Fruit fly (Drosophila melanogaster) whole organism, prepupa: ENCODE results near the gene Sema5c.

Experiments
- Blimp-1 ChIP-seq: fragments of 200-800 bp; sonication (Bioruptor generic); optimal IDR thresholded peaks from 3 replicates; lab custom pipeline; 2017; ENCODE audit warnings: missing biosample characterization, missing genetic modification characterization, mild to moderate bottlenecking, moderate library complexity, missing genetic modification reagents
- CG10631 ChIP-seq: fragments of 200-800 bp; sonication (Bioruptor generic); optimal IDR thresholded peaks from 2 replicates; lab custom pipeline; 2016; ENCODE audit warnings: missing biosample characterization, missing genetic modification characterization
- CG10669 ChIP-seq: fragments of 200-800 bp; sonication (Bioruptor generic); optimal IDR thresholded peaks from 3 replicates; lab custom pipeline; 2018; ENCODE audit warnings: missing biosample characterization, mild to moderate bottlenecking, missing genetic modification characterization, moderate library complexity
- CG11902 ChIP-seq: fragments of 200-800 bp; sonication (Bioruptor generic); optimal IDR thresholded peaks from 3 replicates; lab custom pipeline; 2016; ENCODE audit warnings: missing biosample characterization, missing genetic modification characterization
- CG15336 ChIP-seq: fragments of 200-800 bp; sonication (Bioruptor generic); IDR thresholded peaks from 2 replicates; pipeline ENCODE4 v1.3.6; 2022; ENCODE audit warnings: missing biosample characterization, missing genetic modification characterization
- CG1621 ChIP-seq: fragments of 200-800 bp; sonication (Bioruptor generic); optimal IDR thresholded peaks from 3 replicates; lab custom pipeline; 2018; ENCODE audit warnings: missing biosample characterization, mild to moderate bottlenecking, missing genetic modification characterization
- CG16779 ChIP-seq: fragments of 200-800 bp; sonication (Bioruptor generic); optimal IDR thresholded peaks from 3 replicates; lab custom pipeline; 2017; ENCODE audit warnings: missing biosample characterization, mild to moderate bottlenecking, missing genetic modification characterization
- CG3032 ChIP-seq: fragments of 200-800 bp; optimal IDR thresholded peaks from 2 replicates; lab custom pipeline; 2019; ENCODE audit warnings: missing biosample characterization, mild to moderate bottlenecking, missing genetic modification characterization, moderate library complexity
- CG31627 ChIP-seq: fragments of 200-800 bp; sonication (Bioruptor generic); optimal IDR thresholded peaks from 3 replicates; lab custom pipeline; 2016; ENCODE audit warnings: missing biosample characterization, missing genetic modification characterization
- CG32006 ChIP-seq: fragments of 200-800 bp; sonication (Bioruptor generic); optimal IDR thresholded peaks from 3 replicates; lab custom pipeline; 2017; ENCODE audit warnings: missing biosample characterization, mild to moderate bottlenecking, missing genetic modification characterization
- CG3919 ChIP-seq: fragments of 200-800 bp; sonication (Bioruptor generic); optimal IDR thresholded peaks from 3 replicates; lab custom pipeline; 2016; ENCODE audit warnings: missing biosample characterization, missing genetic modification characterization
- CG4318 ChIP-seq: fragments of 200-800 bp; sonication (Bioruptor generic); optimal IDR thresholded peaks from 3 replicates; lab custom pipeline; 2017; ENCODE audit warnings: missing biosample characterization, mild to moderate bottlenecking, missing genetic modification characterization
- CG6276 ChIP-seq: fragments of 200-800 bp; sonication (Bioruptor generic); optimal IDR thresholded peaks from 2 replicates; lab custom pipeline; 2017; ENCODE audit warnings: missing biosample characterization, mild to moderate bottlenecking, missing genetic modification characterization
- CG6792 ChIP-seq: fragments of 200-800 bp; sonication (Bioruptor generic); optimal IDR thresholded peaks from 3 replicates; lab custom pipeline; 2016; ENCODE audit warnings: missing biosample characterization, missing genetic modification characterization
- CG6808 ChIP-seq: fragments of 200-800 bp; sonication (Bioruptor generic); optimal IDR thresholded peaks from 3 replicates; lab custom pipeline; 2017; ENCODE audit warnings: missing biosample characterization, missing genetic modification characterization, mild to moderate bottlenecking, moderate library complexity, missing genetic modification reagents
- CG6854 ChIP-seq: fragments of 200-800 bp; sonication (Bioruptor generic); optimal IDR thresholded peaks from 2 replicates; lab custom pipeline; 2017; ENCODE audit warnings: missing biosample characterization, mild to moderate bottlenecking, missing genetic modification characterization
- CG7368 ChIP-seq: fragments of 200-800 bp; sonication (Bioruptor generic); optimal IDR thresholded peaks from 3 replicates; lab custom pipeline; 2016; ENCODE audit warnings: missing biosample characterization, missing genetic modification characterization
- CG8119 ChIP-seq: fragments of 200-800 bp; sonication (Bioruptor generic); IDR thresholded peaks from 3 replicates; pipeline ENCODE4 v1.3.6; 2022; ENCODE audit warnings: missing biosample characterization, missing genetic modification characterization
- CG8319 ChIP-seq: fragments of 200-800 bp; sonication (Bioruptor generic); optimal IDR thresholded peaks from 3 replicates; lab custom pipeline; 2016; ENCODE audit warnings: missing biosample characterization, missing genetic modification characterization
- CG8632 ChIP-seq: fragments of 200-800 bp; sonication (Bioruptor generic); optimal IDR thresholded peaks from 3 replicates; lab custom pipeline; 2016; ENCODE audit warnings: missing biosample characterization, missing genetic modification characterization
- CG9139 ChIP-seq: fragments of 200-800 bp; sonication (Bioruptor generic); optimal IDR thresholded peaks from 3 replicates; lab custom pipeline; 2017; ENCODE audit warnings: missing biosample characterization, mild to moderate bottlenecking, missing genetic modification characterization
- Eip75B ChIP-seq: fragments of 200-800 bp; sonication (Bioruptor generic); optimal IDR thresholded peaks from 3 replicates; lab custom pipeline; 2016; ENCODE audit warnings: missing biosample characterization, missing genetic modification characterization
- Eip78C ChIP-seq: fragments of 200-800 bp; sonication (Bioruptor generic); peaks from one replicate; lab custom pipeline; 2016; ENCODE audit warnings: missing biosample characterization, missing genetic modification characterization
- Ets96B ChIP-seq: fragments of 200-800 bp; optimal IDR thresholded peaks from 2 replicates; lab custom pipeline; 2019; ENCODE audit warnings: missing biosample characterization, mild to moderate bottlenecking, missing genetic modification characterization, moderate library complexity
- Gug ChIP-seq: fragments of 200-800 bp; sonication (Bioruptor generic); IDR thresholded peaks from 2 replicates; pipeline ENCODE4 v1.3.6; 2022; ENCODE audit warnings: missing biosample characterization, missing genetic modification characterization
- Hr38 ChIP-seq: sonication (Bioruptor generic); optimal IDR thresholded peaks from 2 replicates; lab custom pipeline; 2016; ENCODE audit warnings: missing biosample characterization, missing genetic modification characterization
- Hr39 ChIP-seq: fragments of 200-800 bp; sonication (Bioruptor generic); optimal IDR thresholded peaks from 2 replicates; lab custom pipeline; 2016; ENCODE audit warnings: missing biosample characterization, missing genetic modification characterization
- Lpt ChIP-seq: fragments of 200-800 bp; sonication (Bioruptor generic); optimal IDR thresholded peaks from 3 replicates; lab custom pipeline; 2016; ENCODE audit warnings: missing biosample characterization, missing genetic modification characterization
- Met ChIP-seq: fragments of 200-800 bp; sonication (Bioruptor generic); optimal IDR thresholded peaks from 3 replicates; lab custom pipeline; 2016; ENCODE audit warnings: missing biosample characterization, missing genetic modification characterization
- OdsH ChIP-seq: fragments of 200-800 bp; sonication (Bioruptor generic); optimal IDR thresholded peaks from 3 replicates; lab custom pipeline; 2016; ENCODE audit warnings: missing biosample characterization, missing genetic modification characterization
- Smox ChIP-seq: fragments of 200-800 bp; sonication (Bioruptor generic); optimal IDR thresholded peaks from 3 replicates; lab custom pipeline; 2016; ENCODE audit warnings: missing biosample characterization, missing genetic modification characterization
- Sox14 ChIP-seq: fragments of 200-800 bp; sonication (Bioruptor generic); optimal IDR thresholded peaks from 3 replicates; lab custom pipeline; 2016; ENCODE audit warnings: missing biosample characterization, missing genetic modification characterization
- Sox15 ChIP-seq: fragments of 200-800 bp; sonication (Bioruptor generic); optimal IDR thresholded peaks from 3 replicates; lab custom pipeline; 2016; ENCODE audit warnings: missing biosample characterization, missing genetic modification characterization
- achi ChIP-seq: fragments of 200-800 bp; sonication (Bioruptor generic); optimal IDR thresholded peaks from 3 replicates; lab custom pipeline; 2016; ENCODE audit warnings: missing biosample characterization, missing genetic modification characterization
- acj6 ChIP-seq: fragments of 200-800 bp; sonication (Bioruptor generic); optimal IDR thresholded peaks from 3 replicates; lab custom pipeline; 2016; ENCODE audit warnings: missing biosample characterization, missing genetic modification characterization
- dac ChIP-seq: fragments of 200-800 bp; sonication (Bioruptor generic); optimal IDR thresholded peaks from 2 replicates; lab custom pipeline; 2017; ENCODE audit warnings: missing biosample characterization, mild to moderate bottlenecking, missing genetic modification characterization
- eg ChIP-seq: fragments of 200-800 bp; sonication (Bioruptor generic); IDR thresholded peaks from 3 replicates; pipeline ENCODE4 v1.3.6; 2022; ENCODE audit warnings: missing biosample characterization, missing genetic modification characterization
- esn ChIP-seq: fragments of 200-800 bp; sonication (Bioruptor generic); optimal IDR thresholded peaks from 2 replicates; lab custom pipeline; 2016; ENCODE audit warnings: missing biosample characterization, mild to moderate bottlenecking, missing genetic modification characterization, moderate library complexity
- fd59A ChIP-seq: fragments of 200-800 bp; sonication (Bioruptor generic); optimal IDR thresholded peaks from 2 replicates; lab custom pipeline; 2017; ENCODE audit warnings: missing biosample characterization, mild to moderate bottlenecking, missing genetic modification characterization, missing genetic modification reagents
- fkh ChIP-seq: fragments of 200-800 bp; sonication (Bioruptor generic); optimal IDR thresholded peaks from 3 replicates; lab custom pipeline; 2017; ENCODE audit warnings: missing biosample characterization, mild to moderate bottlenecking, missing genetic modification characterization, moderate library complexity
- lz ChIP-seq: fragments of 200-800 bp; sonication (Bioruptor generic); optimal IDR thresholded peaks from 3 replicates; lab custom pipeline; 2016; ENCODE audit warnings: missing biosample characterization, missing genetic modification characterization
- net ChIP-seq: fragments of 200-800 bp; sonication (Bioruptor generic); optimal IDR thresholded peaks from 3 replicates; lab custom pipeline; 2016; ENCODE audit warnings: missing biosample characterization, missing genetic modification characterization
- pdm3 ChIP-seq: fragments of 200-800 bp; sonication (Bioruptor generic); optimal IDR thresholded peaks from 3 replicates; lab custom pipeline; 2016; ENCODE audit warnings: missing biosample characterization, missing genetic modification characterization
- salr ChIP-seq, 2 experiments: fragments of 200-800 bp; sonication (Bioruptor generic); optimal IDR thresholded peaks; 3 replicates each; lab custom pipeline; 2016 to 2018; ENCODE audit warnings: missing biosample characterization in 2 of 2, missing genetic modification characterization in 2 of 2, mild to moderate bottlenecking in 1 of 2
- spab ChIP-seq: fragments of 200-800 bp; sonication (Bioruptor generic); optimal IDR thresholded peaks from 2 replicates; lab custom pipeline; 2017; ENCODE audit warnings: missing biosample characterization, mild to moderate bottlenecking, missing genetic modification characterization, missing genetic modification reagents
- ss ChIP-seq, 2 experiments: fragments of 200-800 bp; sonication (Bioruptor generic); optimal IDR thresholded peaks; 2 replicates in 1 of 2; 3 replicates in 1 of 2; lab custom pipeline; 2017 to 2018; ENCODE audit warnings: mild to moderate bottlenecking in 2 of 2, missing biosample characterization in 2 of 2, missing genetic modification characterization in 2 of 2, moderate library complexity in 1 of 2
- svp ChIP-seq: fragments of 200-800 bp; sonication (Bioruptor generic); peaks from one replicate; lab custom pipeline; 2016; ENCODE audit warnings: missing biosample characterization, missing genetic modification characterization
- topi ChIP-seq: fragments of 200-800 bp; sonication (Bioruptor generic); optimal IDR thresholded peaks from 3 replicates; lab custom pipeline; 2016; ENCODE audit warnings: missing biosample characterization, missing genetic modification characterization
- vri ChIP-seq: fragments of 200-800 bp; sonication (Bioruptor generic); optimal IDR thresholded peaks from 3 replicates; lab custom pipeline; 2016; ENCODE audit warnings: missing biosample characterization, mild to moderate bottlenecking, missing genetic modification characterization

Sema5c gene

dm6 chr3L:12107378-12107777 is 25.7 kb upstream of the Sema5c start:
- TF ChIP-seq CG3919 (GFP tag; lab: Kevin White, UChicago) (no peak), CG1621 (tag; lab: Kevin White, UChicago) (no peak), svp (GFP tag; lab: Kevin White, UChicago) (peak; percentile 25)
- TF ChIP-seq, all 60 proteins: peak for 1

DNA sequence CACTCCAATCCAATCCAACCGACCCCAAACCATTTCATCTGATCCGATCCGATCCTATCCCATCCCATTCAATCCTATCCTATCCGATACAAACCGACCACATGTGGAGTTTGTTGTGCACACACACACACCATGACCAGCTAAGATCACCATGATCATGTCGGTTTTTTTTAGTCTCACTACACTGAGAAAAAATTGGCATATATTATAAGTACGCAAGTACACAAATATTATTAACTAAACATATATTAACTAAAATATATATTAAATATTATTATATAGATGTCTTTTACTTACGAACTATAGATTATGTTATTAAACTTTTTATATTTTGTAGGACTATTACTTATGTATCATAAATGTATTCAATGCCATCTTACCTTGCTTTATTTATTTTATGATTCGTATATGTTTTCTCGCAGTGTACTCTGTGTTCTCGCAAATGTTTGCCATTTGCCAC is 20.3 kb upstream of the Sema5c start:
- TF ChIP-seq CG1621 (tag; lab: Kevin White, UChicago) (no peak), acj6 (peak; percentile 59), esn (peak; percentile 40), dac (peak; percentile 20), fd59A (peak; percentile 47), Met (peak; percentile 15), net (GFP tag; lab: Kevin White, UChicago) (peak; percentile 61), CG10669 (GFP tag; lab: Kevin White, UChicago) (peak; percentile 55), OdsH (GFP tag; lab: Kevin White, UChicago) (peak; percentile 71), Lpt (GFP tag; lab: Kevin White, UChicago) (peak; percentile 55), CG8319 (GFP tag; lab: Kevin White, UChicago) (no peak), CG32006 (GFP tag; lab: Kevin White, UChicago) (peak; percentile 87), CG6792 (GFP tag; lab: Kevin White, UChicago) (peak; percentile 45), salr (GFP tag; optimal IDR thresholded peaks at IDR 0.05; lab: Kevin White, UChicago) (peak in 1 of 2 experiments; percentile 72), Hr39 (no peak), fkh (no peak), eg (peak; percentile 44; the same call in 1 of the 3 replicates), CG11902 (GFP tag; lab: Kevin White, UChicago) (no peak), CG8632 (GFP tag; lab: Kevin White, UChicago) (peak; percentile 67), vri (GFP tag; lab: Kevin White, UChicago) (no peak), Sox14 (GFP tag; lab: Kevin White, UChicago) (no peak), Smox (peak; percentile 10), Hr38 (GFP tag; lab: Kevin White, UChicago) (no peak), spab (peak; percentile 59), pdm3 (GFP tag; lab: Kevin White, UChicago) (peak; percentile 17), ss (GFP tag; optimal IDR thresholded peaks at IDR 0.05; lab: Kevin White, UChicago) (peak; percentile 50 to 52), CG9139 (GFP tag; lab: Kevin White, UChicago) (peak; percentile 46), topi (GFP tag; lab: Kevin White, UChicago) (peak; percentile 14), CG31627 (GFP tag; lab: Kevin White, UChicago) (no peak), CG10631 (GFP tag; lab: Kevin White, UChicago) (peak; percentile 68), CG4318 (peak; percentile 67), CG6808 (GFP tag; lab: Kevin White, UChicago) (peak; percentile 60), CG8119 (peak; percentile 82), CG6276 (GFP tag; lab: Kevin White, UChicago) (peak; percentile 63), svp (GFP tag; lab: Kevin White, UChicago) (peak; percentile 49), CG3919 (GFP tag; lab: Kevin White, UChicago) (peak; percentile 55), CG15336 (GFP tag; lab: Robert Waterston, UW) (peak; percentile 82), CG7368 (GFP tag; lab: Kevin White, UChicago) (peak; percentile 2), Gug (GFP tag; lab: Robert Waterston, UW) (peak; percentile 45), Ets96B (tag; lab: Kevin White, UChicago) (peak; percentile 81), CG16779 (tag; lab: Kevin White, UChicago) (no peak), CG6854 (no peak), lz (GFP tag; lab: Kevin White, UChicago) (peak; percentile 3), Eip78C (GFP tag; lab: Kevin White, UChicago) (peak; percentile 83), achi (GFP tag; lab: Kevin White, UChicago) (peak; percentile 73), Sox15 (GFP tag; lab: Kevin White, UChicago) (peak; percentile 14), Blimp-1 (no peak), CG3032 (tag; lab: Kevin White, UChicago) (peak; percentile 80), Eip75B (GFP tag; lab: Kevin White, UChicago) (peak; percentile 5)
